Fruit fly (Drosophila melanogaster) whole organism, embryonic: ENCODE results near the gene Bhmt.

Experiments
- Asciz ChIP-seq: fragments of 200-800 bp; sonication (Bioruptor generic); optimal IDR thresholded peaks from 2 replicates; lab custom pipeline; 2017; ENCODE audit warnings: missing biosample characterization, mild to moderate bottlenecking, missing genetic modification characterization, missing genetic modification reagents
- CG10209 ChIP-seq: fragments of 200-800 bp; sonication (Bioruptor generic); optimal IDR thresholded peaks from 3 replicates; lab custom pipeline; 2017; ENCODE audit warnings: missing biosample characterization, mild to moderate bottlenecking, missing genetic modification characterization, missing genetic modification reagents
- CG11695 ChIP-seq: fragments of 200-800 bp; sonication (Bioruptor generic); IDR thresholded peaks from 3 replicates; pipeline ENCODE4 v1.3.6; 2022; ENCODE audit warnings: missing biosample characterization, missing genetic modification characterization
- CG12155 ChIP-seq: fragments of 200-800 bp; sonication (Bioruptor generic); optimal IDR thresholded peaks from 3 replicates; lab custom pipeline; 2016; ENCODE audit warnings: missing biosample characterization, missing genetic modification characterization
- CG12236 ChIP-seq: fragments of 200-800 bp; sonication (Bioruptor generic); optimal IDR thresholded peaks from 2 replicates; lab custom pipeline; 2016; ENCODE audit warnings: missing biosample characterization, missing genetic modification characterization
- CG15011 ChIP-seq: fragments of 200-800 bp; sonication (Bioruptor generic); optimal IDR thresholded peaks from 3 replicates; lab custom pipeline; 2018; ENCODE audit warnings: missing biosample characterization, mild to moderate bottlenecking, missing genetic modification characterization
- CG17361 ChIP-seq: fragments of 200-800 bp; sonication (Bioruptor generic); IDR thresholded peaks from 3 replicates; pipeline ENCODE4 v1.3.6; 2022; ENCODE audit warnings: missing biosample characterization, missing genetic modification characterization
- CG18262 ChIP-seq: fragments of 200-800 bp; optimal IDR thresholded peaks from 3 replicates; lab custom pipeline; 2019; ENCODE audit warnings: missing biosample characterization, mild to moderate bottlenecking, missing genetic modification characterization, moderate library complexity
- CG18619 ChIP-seq: fragments of 200-800 bp; sonication (Bioruptor generic); optimal IDR thresholded peaks from 3 replicates; lab custom pipeline; 2017; ENCODE audit warnings: missing biosample characterization, mild to moderate bottlenecking, missing genetic modification characterization
- CG2116 ChIP-seq: fragments of 200-800 bp; sonication (Bioruptor generic); optimal IDR thresholded peaks from 3 replicates; lab custom pipeline; 2018; ENCODE audit warnings: missing biosample characterization, mild to moderate bottlenecking, missing genetic modification characterization
- CG32767 ChIP-seq: fragments of 200-800 bp; sonication (Bioruptor generic); IDR thresholded peaks from 2 replicates; pipeline ENCODE4 v1.3.6; 2022; ENCODE audit warnings: missing biosample characterization, missing genetic modification characterization
- CG3281 ChIP-seq: fragments of 200-800 bp; sonication (Bioruptor generic); optimal IDR thresholded peaks from 3 replicates; lab custom pipeline; 2017; ENCODE audit warnings: missing biosample characterization, mild to moderate bottlenecking, missing genetic modification characterization
- CG34224 ChIP-seq: fragments of 200-800 bp; sonication (Bioruptor generic); IDR thresholded peaks from 3 replicates; pipeline ENCODE4 v1.3.6; 2022; ENCODE audit warnings: missing biosample characterization, missing genetic modification characterization; ENCODE audit not compliant: partially characterized antibody
- CG3726 ChIP-seq: fragments of 200-800 bp; sonication (Bioruptor generic); IDR thresholded peaks from 3 replicates; pipeline ENCODE4, ENCODE4 v1.3.6; 2022; ENCODE audit warnings: missing biosample characterization, missing genetic modification characterization
- CG6272 ChIP-seq: fragments of 200-800 bp; sonication (Bioruptor generic); IDR thresholded peaks from 2 replicates; pipeline ENCODE4 v1.3.6; 2022; ENCODE audit warnings: missing biosample characterization, missing genetic modification characterization
- CG6683 ChIP-seq: fragments of 200-800 bp; sonication (Bioruptor generic); optimal IDR thresholded peaks from 2 replicates; lab custom pipeline; 2017; ENCODE audit warnings: missing biosample characterization, mild to moderate bottlenecking, missing genetic modification characterization, missing genetic modification reagents
- CG6689 ChIP-seq: fragments of 200-800 bp; sonication (Bioruptor generic); IDR thresholded peaks from 2 replicates; pipeline ENCODE4 v1.3.6; 2022; ENCODE audit warnings: missing biosample characterization, missing genetic modification characterization
- CG6854 ChIP-seq: fragments of 200-800 bp; sonication (Bioruptor generic); optimal IDR thresholded peaks from 3 replicates; lab custom pipeline; 2017; ENCODE audit warnings: missing biosample characterization, mild to moderate bottlenecking, missing genetic modification characterization
- CG7556 ChIP-seq: fragments of 200-800 bp; sonication (Bioruptor generic); optimal IDR thresholded peaks from 2 replicates; lab custom pipeline; 2017; ENCODE audit warnings: missing biosample characterization, mild to moderate bottlenecking, missing genetic modification characterization
- Chrac-16 ChIP-seq: fragments of 200-800 bp; sonication (Bioruptor generic); optimal IDR thresholded peaks from 3 replicates; lab custom pipeline; 2016; ENCODE audit warnings: missing biosample characterization, missing genetic modification characterization
- HLH3B ChIP-seq: fragments of 200-800 bp; sonication (Bioruptor generic); IDR thresholded peaks from 2 replicates; pipeline ENCODE4 v1.3.6; 2022; ENCODE audit warnings: missing biosample characterization, missing genetic modification characterization
- Hand ChIP-seq: fragments of 200-800 bp; sonication (Bioruptor generic); optimal IDR thresholded peaks from 2 replicates; lab custom pipeline; 2017; ENCODE audit warnings: mild to moderate bottlenecking, missing biosample characterization, missing genetic modification reagents, missing genetic modification characterization
- Hr3 ChIP-seq: fragments of 200-800 bp; sonication (Bioruptor generic); optimal IDR thresholded peaks from 3 replicates; lab custom pipeline; 2016; ENCODE audit warnings: missing biosample characterization, missing genetic modification characterization
- Hr51 ChIP-seq, 2 experiments: fragments of 200-800 bp; sonication (Bioruptor generic); optimal IDR thresholded peaks; 2 replicates in 1 of 2; 3 replicates in 1 of 2; lab custom pipeline; 2016 to 2018; ENCODE audit warnings: missing biosample characterization in 2 of 2, missing genetic modification characterization in 2 of 2, mild to moderate bottlenecking in 1 of 2, moderate library complexity in 1 of 2
- Med ChIP-seq: fragments of 200-800 bp; sonication (Bioruptor generic); peaks from one replicate; lab custom pipeline; 2016; ENCODE audit warnings: missing biosample characterization, missing genetic modification characterization, mild to moderate bottlenecking, inconsistent platforms, moderate library complexity
- Oli ChIP-seq: fragments of 200-800 bp; sonication (Bioruptor generic); optimal IDR thresholded peaks from 2 replicates; lab custom pipeline; 2018; ENCODE audit warnings: missing biosample characterization, mild to moderate bottlenecking, missing genetic modification characterization, moderate library complexity
- Pdp1 ChIP-seq, 2 experiments: fragments of 200-800 bp; sonication (Bioruptor generic); optimal IDR thresholded peaks; 3 replicates each; lab custom pipeline; 2016; ENCODE audit warnings: missing biosample characterization in 2 of 2, missing genetic modification characterization in 2 of 2, mild to moderate bottlenecking in 1 of 2, moderate library complexity in 1 of 2
- Rfx ChIP-seq: fragments of 200-800 bp; sonication (Bioruptor generic); IDR thresholded peaks from 2 replicates; pipeline ENCODE4 v1.3.6; 2022; ENCODE audit warnings: missing biosample characterization, missing genetic modification characterization
- Sry-β ChIP-seq: fragments of 200-800 bp; sonication (Bioruptor generic); optimal IDR thresholded peaks from 2 replicates; lab custom pipeline; 2018; ENCODE audit warnings: missing biosample characterization, mild to moderate bottlenecking, missing genetic modification characterization, moderate library complexity
- Xrp1 ChIP-seq: fragments of 200-800 bp; sonication (Bioruptor generic); IDR thresholded peaks from 2 replicates; pipeline ENCODE4 v1.3.6; 2022; ENCODE audit warnings: missing biosample characterization, missing genetic modification characterization
- btn ChIP-seq: fragments of 200-800 bp; sonication (Bioruptor generic); optimal IDR thresholded peaks from 2 replicates; lab custom pipeline; 2016; ENCODE audit warnings: missing biosample characterization, missing genetic modification characterization
- crp ChIP-seq, 2 experiments: fragments of 200-800 bp; sonication (Bioruptor generic); optimal IDR thresholded peaks; 2 replicates in 1 of 2; 3 replicates in 1 of 2; lab custom pipeline; 2017; ENCODE audit warnings: missing biosample characterization in 2 of 2, missing genetic modification characterization in 2 of 2, mild to moderate bottlenecking in 1 of 2, moderate library complexity in 1 of 2
- dmrt11E ChIP-seq: fragments of 200-800 bp; sonication (Bioruptor generic); optimal IDR thresholded peaks from 3 replicates; lab custom pipeline; 2018; ENCODE audit warnings: missing biosample characterization, mild to moderate bottlenecking, missing genetic modification characterization, moderate library complexity
- dysf ChIP-seq: fragments of 200-800 bp; sonication (Bioruptor generic); IDR thresholded peaks from 3 replicates; pipeline ENCODE4 v1.3.6; 2022; ENCODE audit warnings: missing biosample characterization, missing genetic modification characterization
- ems ChIP-seq: fragments of 200-800 bp; sonication (Bioruptor generic); optimal IDR thresholded peaks from 3 replicates; lab custom pipeline; 2016; ENCODE audit warnings: missing biosample characterization, missing genetic modification characterization
- fd96Cb ChIP-seq: fragments of 200-800 bp; sonication (Bioruptor generic); optimal IDR thresholded peaks from 2 replicates; lab custom pipeline; 2018; ENCODE audit warnings: missing biosample characterization, mild to moderate bottlenecking, missing genetic modification characterization, moderate library complexity
- ftz-f1 ChIP-seq: fragments of 200-800 bp; sonication (Bioruptor generic); optimal IDR thresholded peaks from 2 replicates; lab custom pipeline; 2016; ENCODE audit warnings: missing biosample characterization, missing genetic modification characterization
- gcm ChIP-seq: fragments of 200-800 bp; sonication (Bioruptor generic); optimal IDR thresholded peaks from 2 replicates; lab custom pipeline; 2019; ENCODE audit warnings: missing biosample characterization, mild to moderate bottlenecking, missing genetic modification characterization, moderate library complexity
- lab ChIP-seq: fragments of 200-800 bp; sonication (Bioruptor generic); optimal IDR thresholded peaks from 3 replicates; lab custom pipeline; 2017; ENCODE audit warnings: missing biosample characterization, missing genetic modification characterization, mild to moderate bottlenecking, moderate library complexity, missing genetic modification reagents
- maf-S ChIP-seq: fragments of 200-800 bp; sonication (Bioruptor generic); optimal IDR thresholded peaks from 2 replicates; lab custom pipeline; 2016; ENCODE audit warnings: missing biosample characterization, missing genetic modification characterization
- mirr ChIP-seq: fragments of 200-800 bp; sonication (Bioruptor generic); optimal IDR thresholded peaks from 3 replicates; lab custom pipeline; 2018; ENCODE audit warnings: missing biosample characterization, mild to moderate bottlenecking, missing genetic modification characterization
- nerfin-1 ChIP-seq: fragments of 200-800 bp; sonication (Bioruptor generic); optimal IDR thresholded peaks from 3 replicates; lab custom pipeline; 2019; ENCODE audit warnings: missing biosample characterization, mild to moderate bottlenecking, missing genetic modification characterization, moderate library complexity
- ranshi ChIP-seq: fragments of 200-800 bp; sonication (Bioruptor generic); IDR thresholded peaks from 2 replicates; pipeline ENCODE4 v1.3.6; 2022; ENCODE audit warnings: missing biosample characterization, missing genetic modification characterization
- schlank ChIP-seq: fragments of 200-800 bp; sonication (Bioruptor generic); optimal IDR thresholded peaks from 2 replicates; lab custom pipeline; 2018; ENCODE audit warnings: missing biosample characterization, mild to moderate bottlenecking, missing genetic modification characterization
- scrt ChIP-seq: fragments of 200-800 bp; sonication (Bioruptor generic); optimal IDR thresholded peaks from 2 replicates; lab custom pipeline; 2018; ENCODE audit warnings: missing biosample characterization, mild to moderate bottlenecking, missing genetic modification characterization, moderate library complexity
- shn ChIP-seq: fragments of 200-800 bp; sonication (Bioruptor generic); optimal IDR thresholded peaks from 3 replicates; lab custom pipeline; 2016; ENCODE audit warnings: missing biosample characterization, missing genetic modification characterization
- sug ChIP-seq: fragments of 200-800 bp; optimal IDR thresholded peaks from 2 replicates; lab custom pipeline; 2019; ENCODE audit warnings: missing biosample characterization, mild to moderate bottlenecking, missing genetic modification characterization, moderate library complexity
- usp ChIP-seq: fragments of >200 bp; optimal IDR thresholded peaks from 2 replicates; lab custom pipeline; 2017; ENCODE audit warnings: missing biosample characterization, missing genetic modification characterization
- zen2 ChIP-seq: fragments of 200-800 bp; sonication (Bioruptor generic); IDR thresholded peaks from 3 replicates; pipeline ENCODE4 v1.3.6; 2022; ENCODE audit warnings: missing biosample characterization, missing genetic modification characterization; ENCODE audit not compliant: partially characterized antibody

The Bhmt gene

dm6 chr2L:19002959-19003371 is 45.9 kb upstream of the Bhmt start, which contains the start of gene CG31793 (continued):
- TF ChIP-seq CG12236 (GFP tag; lab: Kevin White, UChicago) (no peak), CG18619 (GFP tag; lab: Kevin White, UChicago) (peak; percentile 32), dysf (GFP tag; lab: Robert Waterston, UW) (peak; percentile 20; the same call in 1 of the 3 replicates), dmrt11E (no peak), CG6272 (no peak), Hand (GFP tag; lab: Kevin White, UChicago) (peak; percentile 55), CG6689 (peak; percentile 39; the same call in 1 of the 2 replicates), scrt (GFP tag; lab: Kevin White, UChicago) (peak; percentile 33), CG17361 (peak; percentile 68; the same call in 2 of the 3 replicates), Sry-β (GFP tag; lab: Kevin White, UChicago) (no peak), schlank (tag; lab: Kevin White, UChicago) (no peak), zen2 (GFP tag; lab: Robert Waterston, UW) (no peak), shn (no peak), CG34224 (GFP tag; lab: Robert Waterston, UW) (peak; percentile 52; the same call in 2 of the 3 replicates), CG2116 (GFP tag; lab: Kevin White, UChicago) (peak; percentile 1), ems (no peak), ranshi (peak; percentile 54; the same call in 1 of the 2 replicates), Hr51 (GFP tag; optimal IDR thresholded peaks at IDR 0.05; lab: Kevin White, UChicago) (peak in 1 of 2 experiments; percentile 79), Asciz (GFP tag; lab: Kevin White, UChicago) (peak; percentile 39), fd96Cb (peak; percentile 26), CG6683 (GFP tag; lab: Kevin White, UChicago) (peak; percentile 52), usp (no peak), CG18262 (tag; lab: Kevin White, UChicago) (peak; percentile 57), CG7556 (peak; percentile 72), CG3726 (GFP tag; lab: Robert Waterston, UW) (no peak), CG11695 (GFP tag; lab: Robert Waterston, UW) (peak; percentile 68; the same call in 2 of the 3 replicates), crp (GFP tag; optimal IDR thresholded peaks at IDR 0.05; lab: Kevin White, UChicago) (peak in 1 of 2 experiments; percentile 81), Pdp1 (GFP tag; optimal IDR thresholded peaks at IDR 0.05; lab: Kevin White, UChicago) (peak in 1 of 2 experiments; percentile 61), sug (tag; lab: Kevin White, UChicago) (peak; percentile 68), ftz-f1 (GFP tag; lab: Kevin White, UChicago) (peak; percentile 83), nerfin-1 (tag; lab: Kevin White, UChicago) (peak; percentile 8), Xrp1 (GFP tag; lab: Robert Waterston, UW) (peak; percentile 44; the same call in 1 of the 2 replicates), mirr (GFP tag; lab: Kevin White, UChicago) (peak; percentile 74), gcm (GFP tag; lab: Kevin White, UChicago) (peak; percentile 40), HLH3B (GFP tag; lab: Robert Waterston, UW) (peak; percentile 25; the same call in 1 of the 2 replicates), CG10209 (GFP tag; lab: Kevin White, UChicago) (peak; percentile 53), Oli (peak; percentile 23), CG32767 (GFP tag; lab: Robert Waterston, UW) (peak; percentile 57), CG15011 (GFP tag; lab: Kevin White, UChicago) (peak; percentile 5), CG6854 (GFP tag; lab: Kevin White, UChicago) (peak; percentile 56), Hr3 (peak; percentile 24), btn (no peak), CG3281 (GFP tag; lab: Kevin White, UChicago) (peak; percentile 76), CG12155 (peak; percentile 32), maf-S (GFP tag; lab: Kevin White, UChicago) (no peak), Rfx (GFP tag; lab: Robert Waterston, UW) (peak; percentile 46; the same call in 1 of the 2 replicates), Med (GFP tag; lab: Kevin White, UChicago) (peak; percentile 84), Chrac-16 (no peak), lab (GFP tag; lab: Kevin White, UChicago) (peak; percentile 73)
